Worm (Caenorhabditis elegans) whole organism, L1 larva: ENCODE data around the gene gtf-2F1.

Experiments
- ceh-82 ChIP-seq, 3 experiments: fragments of 150-350 bp in 1 of 3; sonication (generic microtip) in 2 of 3; optimal IDR thresholded peaks; 2 replicates each; lab custom pipeline; 2014 to 2017; ENCODE audit warnings: missing biosample characterization in 3 of 3, missing genetic modification characterization in 3 of 3
- egl-27 ChIP-seq, 2 experiments: fragments of 150-350 bp in 1 of 2; sonication (generic microtip); optimal IDR thresholded peaks; 3 replicates each; lab custom pipeline; 2017 to 2018; ENCODE audit warnings: missing biosample characterization in 2 of 2, missing genetic modification characterization in 2 of 2, missing genetic modification reagents in 2 of 2
- fos-1 ChIP-seq: fragments of 150-350 bp; optimal IDR thresholded peaks from 2 replicates; lab custom pipeline; 2014; ENCODE audit warnings: missing biosample characterization, missing genetic modification characterization
- hpl-2 ChIP-seq: fragments of 150-350 bp; optimal IDR thresholded peaks from 2 replicates; lab custom pipeline; 2014; ENCODE audit warnings: missing biosample characterization, missing genetic modification reagents, missing genetic modification characterization
- lin-39 ChIP-seq: fragments of 150-350 bp; optimal IDR thresholded peaks from 2 replicates; lab custom pipeline; 2014; ENCODE audit warnings: missing biosample characterization, missing genetic modification reagents, missing genetic modification characterization
- mdl-1 ChIP-seq, 2 experiments: fragments of 150-350 bp; optimal IDR thresholded peaks; 2 replicates each; lab custom pipeline; 2014 to 2017; ENCODE audit warnings: missing biosample characterization in 2 of 2, missing genetic modification characterization in 2 of 2, inconsistent platforms in 1 of 2
- nhr-77 ChIP-seq: fragments of 150-350 bp; optimal IDR thresholded peaks from 2 replicates; lab custom pipeline; 2014; ENCODE audit warnings: missing biosample characterization, missing genetic modification characterization
- pax-3 ChIP-seq: fragments of 200-800 bp; sonication (Bioruptor generic); optimal IDR thresholded peaks from 2 replicates; lab custom pipeline; 2018; ENCODE audit warnings: mild to moderate bottlenecking, missing genetic modification characterization, moderate library complexity, missing compliant biosample characterization
- unc-62 ChIP-seq: fragments of 150-350 bp; optimal IDR thresholded peaks from 2 replicates; lab custom pipeline; 2014; ENCODE audit warnings: missing biosample characterization, missing genetic modification reagents, missing genetic modification characterization
- unc-86 ChIP-seq: sonication (generic microtip); optimal IDR thresholded peaks from 2 replicates; lab custom pipeline; 2016; ENCODE audit warnings: missing genetic modification characterization, missing compliant biosample characterization
- ztf-4 ChIP-seq: fragments of 150-350 bp; optimal IDR thresholded peaks from 2 replicates; lab custom pipeline; 2014; ENCODE audit warnings: missing biosample characterization, missing genetic modification characterization

- TF ChIP-seq ceh-82 (tag; optimal IDR thresholded peaks at IDR 0.05; lab: Kevin White, UChicago) (no peak), ztf-4 (tag; lab: Kevin White, UChicago) (no peak), pax-3 (tag; lab: Kevin White, UChicago) (no peak), egl-27 (tag; optimal IDR thresholded peaks at IDR 0.05; lab: Kevin White, UChicago) (no peak), nhr-77 (tag; lab: Kevin White, UChicago) (no peak), lin-39 (tag; lab: Kevin White, UChicago) (no peak), fos-1 (no peak), mdl-1 (tag; optimal IDR thresholded peaks at IDR 0.05; lab: Kevin White, UChicago) (no peak), unc-62 (GFP tag; lab: Kevin White, UChicago) (no peak), hpl-2 (GFP tag; lab: Kevin White, UChicago) (no peak), unc-86 (tag; lab: Kevin White, UChicago) (no peak)
These were observed 25.7 kb upstream of the gtf-2F1 start, which contains the start of gene npr-42 for ce11 chrII:4275637-4276252.
